Worm (Caenorhabditis elegans) whole organism, L2 larva: ENCODE results near the gene swd-2.1.

ENCODE experiments used
- R02D3.7 ChIP-seq: fragments of 150-350 bp; optimal IDR thresholded peaks from 2 replicates; lab custom pipeline; 2014; ENCODE audit warnings: missing biosample characterization, missing genetic modification characterization
- Y55F3AM.14 ChIP-seq: fragments of 200-800 bp; sonication (Bioruptor generic); optimal IDR thresholded peaks from 2 replicates; lab custom pipeline; 2018; ENCODE audit warnings: mild to moderate bottlenecking, missing genetic modification characterization, missing compliant biosample characterization
- aly-2 ChIP-seq: fragments of 150-350 bp; optimal IDR thresholded peaks from 2 replicates; lab custom pipeline; 2014; ENCODE audit warnings: missing biosample characterization, missing genetic modification characterization
- ama-1 ChIP-seq: fragments of 150-350 bp; optimal IDR thresholded peaks from 2 replicates; lab custom pipeline; 2018; ENCODE audit warnings: inconsistent platforms
- blmp-1 ChIP-seq: sonication (generic microtip); optimal IDR thresholded peaks from 2 replicates; lab custom pipeline; 2017; ENCODE audit warnings: missing genetic modification characterization, mild to moderate bottlenecking, missing compliant biosample characterization, antibody characterized with exemption, moderate library complexity; ENCODE audit not compliant: insufficient read depth
- ceh-16 ChIP-seq: fragments of 150-350 bp; optimal IDR thresholded peaks from 2 replicates; lab custom pipeline; 2014; ENCODE audit warnings: missing biosample characterization, missing genetic modification characterization
- ceh-82 ChIP-seq: fragments of 150-350 bp; optimal IDR thresholded peaks from 2 replicates; lab custom pipeline; 2014; ENCODE audit warnings: missing biosample characterization, missing genetic modification characterization
- crh-2 ChIP-seq: sonication (generic microtip); optimal IDR thresholded peaks from 2 replicates; lab custom pipeline; 2017; ENCODE audit warnings: missing biosample characterization, missing genetic modification characterization
- dmd-4 ChIP-seq: sonication (generic microtip); optimal IDR thresholded peaks from 2 replicates; lab custom pipeline; 2017; ENCODE audit warnings: missing biosample characterization, missing genetic modification characterization
- egl-27 ChIP-seq: sonication (generic microtip); optimal IDR thresholded peaks from 3 replicates; lab custom pipeline; 2017; ENCODE audit warnings: missing biosample characterization, missing genetic modification reagents, missing genetic modification characterization
- elt-1 ChIP-seq: fragments of 150-350 bp; optimal IDR thresholded peaks from 2 replicates; lab custom pipeline; 2014; ENCODE audit warnings: missing biosample characterization, missing genetic modification characterization
- elt-3 ChIP-seq: sonication (generic microtip); optimal IDR thresholded peaks from 2 replicates; lab custom pipeline; 2017; ENCODE audit warnings: missing biosample characterization, missing genetic modification characterization
- fos-1 ChIP-seq: fragments of 150-350 bp; optimal IDR thresholded peaks from 2 replicates; lab custom pipeline; 2014; ENCODE audit warnings: missing biosample characterization, missing genetic modification characterization
- gmeb-1 ChIP-seq: fragments of 150-350 bp; optimal IDR thresholded peaks from 2 replicates; lab custom pipeline; 2014; ENCODE audit warnings: missing biosample characterization, missing genetic modification characterization
- lin-39 ChIP-seq: fragments of 150-350 bp; optimal IDR thresholded peaks from 2 replicates; lab custom pipeline; 2014; ENCODE audit warnings: missing biosample characterization, missing genetic modification reagents, missing genetic modification characterization
- lsy-2 ChIP-seq, 2 experiments: fragments of 150-350 bp in 1 of 2; sonication (generic microtip) in 1 of 2; optimal IDR thresholded peaks; 2 replicates each; lab custom pipeline; 2014 to 2017; ENCODE audit warnings: missing biosample characterization in 2 of 2, missing genetic modification characterization in 2 of 2
- mab-5 ChIP-seq: fragments of 150-350 bp; optimal IDR thresholded peaks from 2 replicates; lab custom pipeline; 2014; ENCODE audit warnings: missing biosample characterization, missing genetic modification characterization
- mbf-1 ChIP-seq: sonication (generic microtip); optimal IDR thresholded peaks from 2 replicates; lab custom pipeline; 2017; ENCODE audit warnings: missing biosample characterization, missing genetic modification characterization
- mdl-1 ChIP-seq, 2 experiments: fragments of 150-350 bp in 1 of 2; sonication (generic microtip) in 1 of 2; optimal IDR thresholded peaks; 2 replicates each; lab custom pipeline; 2017; ENCODE audit warnings: missing biosample characterization in 2 of 2, missing genetic modification characterization in 2 of 2
- nhr-10 ChIP-seq: sonication (generic microtip); optimal IDR thresholded peaks from 2 replicates; lab custom pipeline; 2017; ENCODE audit warnings: missing biosample characterization, missing genetic modification characterization
- nhr-12 ChIP-seq: fragments of 150-350 bp; optimal IDR thresholded peaks from 2 replicates; lab custom pipeline; 2014; ENCODE audit warnings: missing biosample characterization, missing genetic modification characterization
- nhr-21 ChIP-seq: fragments of 150-350 bp; optimal IDR thresholded peaks from 2 replicates; lab custom pipeline; 2014; ENCODE audit warnings: missing biosample characterization, missing genetic modification characterization
- nhr-237 ChIP-seq: fragments of 150-350 bp; optimal IDR thresholded peaks from 2 replicates; lab custom pipeline; 2014; ENCODE audit warnings: missing biosample characterization, missing genetic modification characterization
- nhr-25 ChIP-seq: fragments of 150-350 bp; sonication (generic microtip); optimal IDR thresholded peaks from 3 replicates; lab custom pipeline; 2014; ENCODE audit warnings: missing biosample characterization, missing genetic modification characterization
- nhr-77 ChIP-seq: fragments of 150-350 bp; optimal IDR thresholded peaks from 2 replicates; lab custom pipeline; 2014; ENCODE audit warnings: missing biosample characterization, missing genetic modification characterization
- peb-1 ChIP-seq: fragments of 150-350 bp; optimal IDR thresholded peaks from 2 replicates; lab custom pipeline; 2014; ENCODE audit warnings: missing biosample characterization, missing genetic modification characterization
- sem-4 ChIP-seq: fragments of 150-350 bp; optimal IDR thresholded peaks from 2 replicates; lab custom pipeline; 2014; ENCODE audit warnings: missing biosample characterization, missing genetic modification reagents, missing genetic modification characterization
- skn-1 ChIP-seq: sonication (generic microtip); optimal IDR thresholded peaks from 2 replicates; lab custom pipeline; 2017; ENCODE audit warnings: missing biosample characterization, missing genetic modification characterization
- sma-3 ChIP-seq: sonication (generic microtip); optimal IDR thresholded peaks from 2 replicates; lab custom pipeline; 2016; ENCODE audit warnings: missing genetic modification reagents, missing genetic modification characterization, missing compliant biosample characterization
- sma-9 ChIP-seq, 2 experiments: fragments of 150-350 bp in 1 of 2; sonication (generic microtip) in 1 of 2; optimal IDR thresholded peaks; 2 replicates each; lab custom pipeline; 2014 to 2016; ENCODE audit warnings: missing genetic modification characterization in 2 of 2, mild to moderate bottlenecking in 1 of 2, missing biosample characterization in 1 of 2, missing compliant biosample characterization in 1 of 2, missing genetic modification reagents in 1 of 2, moderate library complexity in 1 of 2
- unc-39 ChIP-seq: fragments of 150-350 bp; optimal IDR thresholded peaks from 2 replicates; lab custom pipeline; 2014; ENCODE audit warnings: missing biosample characterization, missing genetic modification characterization
- unc-55 ChIP-seq: fragments of 150-350 bp; sonication (generic microtip); optimal IDR thresholded peaks from 3 replicates; lab custom pipeline; 2014; ENCODE audit warnings: missing biosample characterization, missing genetic modification reagents, missing genetic modification characterization
- unc-62 ChIP-seq: fragments of 150-350 bp; optimal IDR thresholded peaks from 2 replicates; lab custom pipeline; 2014; ENCODE audit warnings: missing biosample characterization, missing genetic modification reagents, missing genetic modification characterization
- ztf-1 ChIP-seq: fragments of 200-800 bp; sonication (Bioruptor generic); conservative IDR thresholded peaks from 2 replicates; pipeline ENCODE4 v1.3.6; 2022; ENCODE audit warnings: missing genetic modification characterization, missing compliant biosample characterization
- ztf-11 ChIP-seq: sonication (generic microtip); optimal IDR thresholded peaks from 2 replicates; lab custom pipeline; 2017; ENCODE audit warnings: missing biosample characterization, missing genetic modification characterization

swd-2.1 gene

DNA sequence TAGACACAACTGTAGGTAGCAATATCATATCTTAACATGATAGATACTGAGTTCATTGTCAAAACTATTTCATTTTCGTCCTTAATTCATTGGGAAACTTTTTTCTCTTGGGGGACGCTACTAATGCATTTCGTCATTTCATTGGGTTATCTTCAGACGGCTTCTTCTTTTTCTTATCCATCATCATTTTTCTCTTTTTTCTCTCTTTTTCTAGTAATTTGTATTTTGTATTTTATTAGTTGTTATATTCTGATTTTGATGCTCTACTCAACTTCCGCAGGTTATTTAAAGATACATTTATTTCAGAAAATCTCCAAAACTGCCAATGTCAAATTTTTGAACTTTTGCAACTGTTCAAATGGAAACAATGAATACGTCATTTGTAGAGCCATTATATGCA, 32.3 kb upstream of the swd-2.1 start, which contains the start of gene npr-35:
Gene npr-35 (plus strand): TSS at position 301 of the 400 bp plus-strand sequence.
- no peak for TF ChIP-seq ztf-11 (tag; lab: Kevin White, UChicago)
- TF ChIP-seq blmp-1 (tag; lab: Kevin White, UChicago) = no peak
- no peak for TF ChIP-seq fos-1 (tag; lab: Kevin White, UChicago)
- TF ChIP-seq dmd-4 = no peak
- no peak for TF ChIP-seq sma-9 (GFP tag; optimal IDR thresholded peaks at IDR 0.05; lab: Kevin White, UChicago)
- no peak for TF ChIP-seq sma-9 (tag; optimal IDR thresholded peaks at IDR 0.05; lab: Kevin White, UChicago)
- no peak for TF ChIP-seq sma-3
- TF ChIP-seq mbf-1 (tag; lab: Kevin White, UChicago) = no peak
- no peak for TF ChIP-seq unc-39

DNA sequence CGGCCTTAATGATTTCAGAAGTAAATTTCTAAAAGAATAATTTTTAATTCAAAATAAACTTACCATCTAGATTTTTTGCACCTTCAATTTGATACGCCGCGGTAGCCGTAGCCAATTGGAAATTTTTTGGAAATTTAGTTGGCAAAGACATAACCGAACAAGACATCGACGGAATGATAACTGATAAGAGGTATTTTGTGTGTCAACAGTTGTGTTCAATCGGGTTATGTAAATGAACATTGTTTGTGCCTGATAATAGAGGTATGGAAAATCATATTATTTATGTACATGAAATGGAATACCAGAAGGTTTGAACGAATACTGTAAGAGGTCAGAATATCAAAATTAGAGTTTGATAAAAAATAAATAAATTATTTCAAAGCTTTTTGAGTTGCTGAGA, 28.0 kb upstream of the swd-2.1 start, which contains the start of gene klo-1:
Gene klo-1 (minus strand): TSS at position 388 of the 400 bp plus-strand sequence.
- no peak for TF ChIP-seq gmeb-1 (tag; lab: Kevin White, UChicago)
- no peak for TF ChIP-seq egl-27
- no peak for TF ChIP-seq peb-1 (tag; lab: Kevin White, UChicago)
- no peak for TF ChIP-seq ztf-1
- TF ChIP-seq skn-1 = no peak
- no peak for TF ChIP-seq ama-1
- peak; percentile 83 for TF ChIP-seq fos-1 (tag; lab: Kevin White, UChicago)
- peak; percentile 54 for TF ChIP-seq crh-2 (tag; lab: Kevin White, UChicago)
- no peak for TF ChIP-seq lin-39
- no peak for TF ChIP-seq elt-1
- TF ChIP-seq elt-3 = no peak
- TF ChIP-seq nhr-21 = no peak
- TF ChIP-seq unc-55 = no peak
- TF ChIP-seq sma-9 (GFP tag; optimal IDR thresholded peaks at IDR 0.05; lab: Kevin White, UChicago) = peak; percentile 38
- TF ChIP-seq sma-9 (tag; optimal IDR thresholded peaks at IDR 0.05; lab: Kevin White, UChicago) = no peak

DNA sequence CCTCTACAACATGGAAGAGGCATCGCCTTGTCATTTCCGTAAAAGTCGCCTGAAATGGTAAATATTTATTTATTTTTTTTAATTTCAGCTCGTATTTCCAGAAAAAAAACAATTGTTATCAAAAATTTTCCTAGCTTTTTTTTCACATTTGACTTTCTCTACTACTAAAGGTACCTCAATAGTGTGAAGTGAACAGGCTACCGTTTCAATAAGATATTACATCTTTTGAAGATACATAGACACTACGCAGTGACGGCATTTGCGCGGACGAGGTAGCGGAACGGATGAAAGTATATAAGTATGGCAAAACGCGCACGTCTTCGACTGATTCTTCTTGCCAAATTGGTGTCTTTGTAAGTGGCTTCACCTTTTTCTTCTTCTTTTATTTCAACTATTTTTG, 22.7 kb upstream of the swd-2.1 start, which contains the start of gene col-14:
Gene col-14 (plus strand): TSS at position 301 of the 400 bp plus-strand sequence.
- no peak for TF ChIP-seq mab-5 (tag; lab: Kevin White, UChicago)
- no peak for TF ChIP-seq egl-27
- TF ChIP-seq sma-9 (GFP tag; optimal IDR thresholded peaks at IDR 0.05; lab: Kevin White, UChicago) = no peak
- no peak for TF ChIP-seq sma-9 (tag; optimal IDR thresholded peaks at IDR 0.05; lab: Kevin White, UChicago)
- no peak for TF ChIP-seq nhr-12 (tag; lab: Kevin White, UChicago)
- no peak for TF ChIP-seq R02D3.7 (tag; lab: Kevin White, UChicago)
- TF ChIP-seq blmp-1 (tag; lab: Kevin White, UChicago) = no peak
- TF ChIP-seq unc-62 (GFP tag; lab: Kevin White, UChicago) = no peak
- TF ChIP-seq nhr-10 (tag; lab: Kevin White, UChicago) = no peak
- TF ChIP-seq sem-4 (tag; lab: Kevin White, UChicago) = no peak
- no peak for TF ChIP-seq crh-2 (tag; lab: Kevin White, UChicago)
- TF ChIP-seq gmeb-1 (tag; lab: Kevin White, UChicago) = no peak
- TF ChIP-seq nhr-237 (tag; lab: Kevin White, UChicago) = no peak
- no peak for TF ChIP-seq ceh-16 (tag; lab: Kevin White, UChicago)
- TF ChIP-seq dmd-4 = no peak
- TF ChIP-seq fos-1 (tag; lab: Kevin White, UChicago) = no peak
- TF ChIP-seq ztf-1 = no peak
- TF ChIP-seq Y55F3AM.14 (GFP tag; lab: Kevin White, UChicago) = no peak
- no peak for TF ChIP-seq mdl-1 (tag; optimal IDR thresholded peaks at IDR 0.05; lab: Kevin White, UChicago)
- no peak for TF ChIP-seq lin-39
- TF ChIP-seq peb-1 (tag; lab: Kevin White, UChicago) = no peak
- TF ChIP-seq, all 48 proteins: peak for 0

DNA sequence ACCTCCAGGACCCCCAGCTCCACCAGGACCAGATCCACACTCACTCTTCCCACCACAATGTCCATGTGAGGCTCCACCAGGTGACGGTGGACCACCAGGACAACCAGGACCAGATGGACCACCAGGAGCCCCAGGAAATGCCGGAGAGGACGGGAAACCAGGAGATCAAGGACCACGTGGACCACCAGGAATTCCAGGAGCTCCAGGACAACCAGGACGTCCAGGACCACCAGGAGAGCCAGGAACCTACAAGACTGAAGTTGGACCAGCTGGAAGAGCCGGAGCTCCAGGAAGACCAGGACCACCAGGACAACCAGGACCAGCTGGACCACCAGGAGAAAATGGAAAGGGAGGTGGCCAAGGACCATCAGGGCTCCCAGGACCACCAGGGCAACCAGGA, 21.7 kb upstream of the swd-2.1 start:
- no peak for TF ChIP-seq lsy-2 (tag; optimal IDR thresholded peaks at IDR 0.05; lab: Kevin White, UChicago)
- TF ChIP-seq nhr-25 (tag; lab: Kevin White, UChicago) = no peak
- no peak for TF ChIP-seq nhr-77 (tag; lab: Kevin White, UChicago)
- no peak for TF ChIP-seq sma-3
- no peak for TF ChIP-seq ceh-16 (tag; lab: Kevin White, UChicago)
- no peak for TF ChIP-seq gmeb-1 (tag; lab: Kevin White, UChicago)
- no peak for TF ChIP-seq crh-2 (tag; lab: Kevin White, UChicago)
- no peak for TF ChIP-seq ceh-82 (tag; lab: Kevin White, UChicago)
- no peak for TF ChIP-seq ama-1
- TF ChIP-seq skn-1 = no peak
- TF ChIP-seq aly-2 (tag; lab: Kevin White, UChicago) = no peak
